Worm (Caenorhabditis elegans) whole organism, L1 larva: ENCODE data around the gene oma-1.

Experiments used
- ama-1 ChIP-seq: fragments of 150-350 bp; optimal IDR thresholded peaks from 2 replicates; lab custom pipeline; 2014
- egl-13 ChIP-seq: sonication (generic microtip); optimal IDR thresholded peaks from 2 replicates; lab custom pipeline; 2016; ENCODE audit warnings: missing genotype, missing genetic modification reagents, missing genetic modification characterization, missing compliant biosample characterization
- lin-13 ChIP-seq: fragments of 150-350 bp; optimal IDR thresholded peaks from 2 replicates; lab custom pipeline; 2014; ENCODE audit warnings: missing biosample characterization, missing genetic modification reagents, missing genetic modification characterization
- lin-39 ChIP-seq: fragments of 150-350 bp; optimal IDR thresholded peaks from 2 replicates; lab custom pipeline; 2014; ENCODE audit warnings: missing biosample characterization, missing genetic modification reagents, missing genetic modification characterization
- zag-1 ChIP-seq: fragments of 150-350 bp; optimal IDR thresholded peaks from 2 replicates; lab custom pipeline; 2014; ENCODE audit warnings: missing biosample characterization, missing genetic modification characterization
- ztf-4 ChIP-seq: fragments of 150-350 bp; optimal IDR thresholded peaks from 2 replicates; lab custom pipeline; 2014; ENCODE audit warnings: missing biosample characterization, missing genetic modification characterization

DNA sequence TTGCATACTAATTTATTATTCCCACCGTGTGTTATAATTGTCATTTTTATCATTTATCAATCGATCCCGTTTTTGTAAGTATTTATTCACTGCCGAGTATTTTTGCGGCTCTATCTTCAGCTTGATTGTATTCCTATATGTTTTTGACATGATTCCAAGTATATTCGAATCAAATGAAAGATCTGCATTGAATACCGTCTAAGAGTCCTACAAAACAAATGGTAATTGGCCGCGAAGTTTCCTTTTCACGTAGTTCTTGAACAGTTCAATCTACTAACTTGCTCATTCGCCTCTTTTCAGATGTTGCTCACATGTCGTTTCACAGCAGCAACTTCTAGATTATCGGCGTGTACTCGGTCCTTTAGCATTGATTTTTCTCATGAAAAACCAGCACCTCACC is 3.8 kb downstream of the oma-1 start, which contains the start of gene C27B7.2:
- TF ChIP-seq lin-13 (no peak), ztf-4 (no peak), lin-39 (no peak), zag-1 (tag; lab: Kevin White, UChicago) (no peak), egl-13 (tag; lab: Kevin White, UChicago) (no peak), ama-1 (lab: Kevin White, UChicago) (no peak)
